Worm (Caenorhabditis elegans) whole organism, late embryonic: ENCODE measurements around the gene F57F5.3.
"Not testable (repeated sequence)": the region's sequence is repeated elsewhere in the genome, so short reads cannot be mapped to it uniquely, and the experiment has no call there.

ENCODE experiments used
- C08G9.2 ChIP-seq: sonication (generic microtip); optimal IDR thresholded peaks from 2 replicates; lab custom pipeline; 2016; ENCODE audit warnings: mild to moderate bottlenecking, missing genetic modification characterization, moderate library complexity, missing compliant biosample characterization
- T23F11.4 ChIP-seq: fragments of 200-800 bp; sonication (Bioruptor generic); optimal IDR thresholded peaks from 2 replicates; lab custom pipeline; 2018; ENCODE audit warnings: mild to moderate bottlenecking, missing genetic modification characterization, missing compliant biosample characterization
- Y22D7AL.16 ChIP-seq: sonication (generic microtip); optimal IDR thresholded peaks from 2 replicates; lab custom pipeline; 2016; ENCODE audit warnings: missing genetic modification characterization, missing compliant biosample characterization
- ahr-1 ChIP-seq: sonication (generic microtip); optimal IDR thresholded peaks from 2 replicates; lab custom pipeline; 2016; ENCODE audit warnings: missing genetic modification characterization, missing compliant biosample characterization
- ceh-14 ChIP-seq: sonication (generic microtip); optimal IDR thresholded peaks from 2 replicates; lab custom pipeline; 2016; ENCODE audit warnings: missing genotype, missing genetic modification characterization, missing compliant biosample characterization
- ceh-18 ChIP-seq: sonication (generic microtip); optimal IDR thresholded peaks from 2 replicates; lab custom pipeline; 2016; ENCODE audit warnings: missing genetic modification characterization, missing compliant biosample characterization
- ceh-19 ChIP-seq: fragments of 200-800 bp; sonication (Bioruptor generic); optimal IDR thresholded peaks from 2 replicates; lab custom pipeline; 2018; ENCODE audit warnings: mild to moderate bottlenecking, missing genetic modification characterization, missing compliant biosample characterization
- ceh-22 ChIP-seq: sonication (generic microtip); optimal IDR thresholded peaks from 2 replicates; lab custom pipeline; 2017; ENCODE audit warnings: missing biosample characterization, missing genetic modification characterization
- ceh-30 ChIP-seq: fragments of 150-350 bp; optimal IDR thresholded peaks from 2 replicates; lab custom pipeline; 2014; ENCODE audit warnings: missing biosample characterization, missing genetic modification characterization
- ceh-45 ChIP-seq: fragments of 200-800 bp; sonication (Bioruptor generic); IDR thresholded peaks from 2 replicates; pipeline ENCODE4 v1.3.6; 2022; ENCODE audit warnings: missing genetic modification reagents, missing genetic modification characterization, missing compliant biosample characterization
- ceh-9 ChIP-seq: sonication (generic microtip); optimal IDR thresholded peaks from 2 replicates; lab custom pipeline; 2016; ENCODE audit warnings: mild to moderate bottlenecking, missing genetic modification characterization, inconsistent platforms, missing compliant biosample characterization
- che-1 ChIP-seq: sonication (generic microtip); optimal IDR thresholded peaks from 2 replicates; lab custom pipeline; 2016; ENCODE audit warnings: mild to moderate bottlenecking, missing genetic modification characterization, missing compliant biosample characterization
- elt-2 ChIP-seq: sonication (generic microtip); optimal IDR thresholded peaks from 2 replicates; lab custom pipeline; 2016; ENCODE audit warnings: missing genetic modification reagents, missing genetic modification characterization, missing compliant biosample characterization
- ets-4 ChIP-seq: sonication (generic microtip); optimal IDR thresholded peaks from 2 replicates; lab custom pipeline; 2016; ENCODE audit warnings: missing genetic modification characterization, missing compliant biosample characterization
- eyg-1 ChIP-seq: sonication (generic microtip); optimal IDR thresholded peaks from 2 replicates; lab custom pipeline; 2016; ENCODE audit warnings: missing genotype, missing genetic modification characterization, missing compliant biosample characterization
- fkh-10 ChIP-seq: fragments of 150-350 bp; optimal IDR thresholded peaks from 2 replicates; lab custom pipeline; 2014; ENCODE audit warnings: missing biosample characterization, missing genetic modification reagents, missing genetic modification characterization
- gmeb-2 ChIP-seq: sonication (generic microtip); optimal IDR thresholded peaks from 2 replicates; lab custom pipeline; 2016; ENCODE audit warnings: missing genetic modification characterization, inconsistent platforms, missing compliant biosample characterization
- hlh-30 ChIP-seq: sonication (generic microtip); optimal IDR thresholded peaks from 2 replicates; lab custom pipeline; 2017; ENCODE audit warnings: antibody characterized with exemption, missing genetic modification characterization, missing compliant biosample characterization; ENCODE audit not compliant: insufficient read depth
- hlh-8 ChIP-seq: sonication (generic microtip); optimal IDR thresholded peaks from 2 replicates; lab custom pipeline; 2016; ENCODE audit warnings: missing genotype, missing genetic modification characterization, missing compliant biosample characterization
- lin-11 ChIP-seq: fragments of 200-800 bp; sonication (Bioruptor generic); optimal IDR thresholded peaks from 2 replicates; lab custom pipeline; 2018; ENCODE audit warnings: mild to moderate bottlenecking, missing genetic modification characterization, missing compliant biosample characterization
- mec-3 ChIP-seq: sonication (generic microtip); optimal IDR thresholded peaks from 2 replicates; lab custom pipeline; 2016; ENCODE audit warnings: borderline replicate concordance, missing genetic modification characterization, missing compliant biosample characterization
- nhr-232 ChIP-seq: sonication (generic microtip); optimal IDR thresholded peaks from 2 replicates; lab custom pipeline; 2016; ENCODE audit warnings: missing genetic modification characterization, missing compliant biosample characterization
- npax-4 ChIP-seq: sonication (generic microtip); optimal IDR thresholded peaks from 2 replicates; lab custom pipeline; 2016; ENCODE audit warnings: missing genetic modification characterization, missing compliant biosample characterization
- pat-9 ChIP-seq: fragments of 200-800 bp; sonication (Bioruptor generic); optimal IDR thresholded peaks from 2 replicates; lab custom pipeline; 2018; ENCODE audit warnings: mild to moderate bottlenecking, missing genetic modification characterization, moderate library complexity, missing compliant biosample characterization
- pha-2 ChIP-seq: sonication (generic microtip); optimal IDR thresholded peaks from 2 replicates; lab custom pipeline; 2017; ENCODE audit warnings: mild to moderate bottlenecking, missing genetic modification characterization, missing compliant biosample characterization
- pha-4 ChIP-seq: fragments of 150-350 bp; optimal IDR thresholded peaks from 2 replicates; lab custom pipeline; 2018; ENCODE audit warnings: missing biosample characterization, missing genetic modification reagents, missing genetic modification characterization
- pros-1 ChIP-seq: fragments of 150-350 bp; optimal IDR thresholded peaks from 2 replicates; lab custom pipeline; 2014; ENCODE audit warnings: missing biosample characterization, missing genetic modification reagents, missing genetic modification characterization
- tbx-2 ChIP-seq: sonication (generic microtip); optimal IDR thresholded peaks from 2 replicates; lab custom pipeline; 2016; ENCODE audit warnings: missing genetic modification characterization, missing compliant biosample characterization
- ttx-3 ChIP-seq: sonication (generic microtip); optimal IDR thresholded peaks from 2 replicates; lab custom pipeline; 2016; ENCODE audit warnings: missing genetic modification reagents, missing genetic modification characterization, missing compliant biosample characterization
- unc-3 ChIP-seq, 2 experiments: fragments of 200-800 bp in 1 of 2; sonication (Bioruptor generic) in 1 of 2; sonication (generic microtip) in 1 of 2; conservative IDR thresholded peaks in 1 of 2; optimal IDR thresholded peaks in 1 of 2; 2 replicates each; pipeline versions ENCODE4 v1.3.6 to Lab custom; 2016 to 2022; ENCODE audit warnings: missing compliant biosample characterization in 2 of 2, missing genetic modification characterization in 2 of 2, missing genetic modification reagents in 1 of 2
- unc-55 ChIP-seq: sonication (generic microtip); optimal IDR thresholded peaks from 2 replicates; lab custom pipeline; 2017; ENCODE audit warnings: missing biosample characterization, missing genetic modification reagents, missing genetic modification characterization
- zip-5 ChIP-seq: sonication (generic microtip); optimal IDR thresholded peaks from 2 replicates; lab custom pipeline; 2016; ENCODE audit warnings: missing genetic modification characterization, missing compliant biosample characterization
- ztf-16 ChIP-seq: sonication (generic microtip); optimal IDR thresholded peaks from 2 replicates; lab custom pipeline; 2017; ENCODE audit warnings: missing genetic modification characterization, missing compliant biosample characterization

The F57F5.3 gene

ce11 chrV:12020026-12020425 is 13.6 kb upstream of the F57F5.3 start, which contains the start of gene F10C2.3:
Gene F10C2.3 (plus strand): TSS chrV:12020326.
- not testable (repeated sequence) for TF ChIP-seq ahr-1 (tag; lab: Kevin White, UChicago); pros-1 (tag; lab: Kevin White, UChicago); ceh-45 (GFP tag; lab: Robert Waterston, UW)

ce11 chrV:12013298-12013697 is 6.9 kb upstream of the F57F5.3 start, which contains the start of gene add-2:
Gene add-2 (minus strand): TSS chrV:12013406.
- TF ChIP-seq mec-3 (tag; lab: Kevin White, UChicago) (no peak), nhr-232 (no peak), ceh-19 (GFP tag; lab: Kevin White, UChicago) (no peak), ttx-3 (tag; lab: Kevin White, UChicago) (no peak), eyg-1 (tag; lab: Kevin White, UChicago) (no peak), unc-55 (GFP tag; lab: Kevin White, UChicago) (no peak), ceh-9 (no peak), ceh-18 (no peak), gmeb-2 (no peak), T23F11.4 (GFP tag; lab: Kevin White, UChicago) (no peak), unc-3 (GFP tag; conservative IDR thresholded peaks at IDR 0.05; lab: Robert Waterston, UW) (no peak), unc-3 (tag; optimal IDR thresholded peaks at IDR 0.05; lab: Kevin White, UChicago) (no peak), pha-2 (tag; lab: Kevin White, UChicago) (no peak), hlh-30 (tag; lab: Kevin White, UChicago) (no peak), hlh-8 (tag; lab: Kevin White, UChicago) (no peak), tbx-2 (no peak), Y22D7AL.16 (no peak), ceh-30 (no peak), elt-2 (tag; lab: Kevin White, UChicago) (no peak), ztf-16 (tag; lab: Kevin White, UChicago) (no peak)

ce11 chrV:12011686-12012085 is 5.3 kb upstream of the F57F5.3 start:
- TF ChIP-seq zip-5 (tag; lab: Kevin White, UChicago) (no peak), hlh-8 (tag; lab: Kevin White, UChicago) (no peak), ceh-22 (no peak), lin-11 (tag; lab: Kevin White, UChicago) (no peak), C08G9.2 (tag; lab: Kevin White, UChicago) (no peak), pros-1 (tag; lab: Kevin White, UChicago) (no peak), npax-4 (tag; lab: Kevin White, UChicago) (no peak), ets-4 (tag; lab: Kevin White, UChicago) (no peak), unc-55 (GFP tag; lab: Kevin White, UChicago) (no peak), ceh-30 (no peak), fkh-10 (GFP tag; lab: Kevin White, UChicago) (no peak), eyg-1 (tag; lab: Kevin White, UChicago) (no peak), ceh-18 (no peak), che-1 (tag; lab: Kevin White, UChicago) (no peak), ttx-3 (tag; lab: Kevin White, UChicago) (no peak)

ce11 chrV:12004501-12004940 is 1.9 kb downstream of the F57F5.3 start:
- TF ChIP-seq ceh-30: no peak
- TF ChIP-seq T23F11.4 (GFP tag; lab: Kevin White, UChicago): no peak
- TF ChIP-seq pha-4: no peak
- no peak for TF ChIP-seq ttx-3 (tag; lab: Kevin White, UChicago)
- TF ChIP-seq hlh-30 (tag; lab: Kevin White, UChicago): no peak
- TF ChIP-seq pat-9: no peak
- no peak for TF ChIP-seq ceh-14 (tag; lab: Kevin White, UChicago)
- TF ChIP-seq eyg-1 (tag; lab: Kevin White, UChicago): no peak
